Fruit fly (Drosophila melanogaster) whole organism, embryonic: ENCODE measurements around the gene Hand.
A peak's percentile ranks its signal among the peaks of the same experiment; 100 is the strongest.

ENCODE experiments used
- B-H1 ChIP-seq: fragments of 200-800 bp; sonication (Bioruptor generic); IDR thresholded peaks from 3 replicates; pipeline ENCODE4 v1.3.6; 2022; ENCODE audit warnings: missing biosample characterization, missing genetic modification characterization
- CG11247 ChIP-seq: fragments of 200-800 bp; sonication (Bioruptor generic); IDR thresholded peaks from 2 replicates; pipeline ENCODE4 v1.3.6; 2022; ENCODE audit warnings: missing biosample characterization, missing genetic modification characterization
- CG11398 ChIP-seq: fragments of 200-800 bp; sonication (Bioruptor generic); optimal IDR thresholded peaks from 2 replicates; lab custom pipeline; 2016; ENCODE audit warnings: missing biosample characterization, missing genetic modification characterization
- CG11456 ChIP-seq: fragments of 200-800 bp; sonication (Bioruptor generic); IDR thresholded peaks from 3 replicates; pipeline ENCODE4 v1.3.6; 2022; ENCODE audit warnings: missing biosample characterization, missing genetic modification characterization
- CG1233 ChIP-seq: fragments of 200-800 bp; sonication (Bioruptor generic); optimal IDR thresholded peaks from 4 replicates; lab custom pipeline; 2018; ENCODE audit warnings: missing biosample characterization, mild to moderate bottlenecking, missing genetic modification characterization
- CG13296 ChIP-seq: fragments of 200-800 bp; sonication (Bioruptor generic); optimal IDR thresholded peaks from 3 replicates; lab custom pipeline; 2018; ENCODE audit warnings: missing biosample characterization, mild to moderate bottlenecking, missing genetic modification characterization
- CG13624 ChIP-seq: fragments of 200-800 bp; sonication (Bioruptor generic); optimal IDR thresholded peaks from 2 replicates; lab custom pipeline; 2016; ENCODE audit warnings: missing biosample characterization, missing genetic modification characterization
- CG15514 ChIP-seq: fragments of 200-800 bp; sonication (Bioruptor generic); optimal IDR thresholded peaks from 3 replicates; lab custom pipeline; 2017; ENCODE audit warnings: missing biosample characterization, missing genetic modification characterization, mild to moderate bottlenecking, moderate library complexity, missing genetic modification reagents
- CG18619 ChIP-seq: fragments of 200-800 bp; sonication (Bioruptor generic); optimal IDR thresholded peaks from 3 replicates; lab custom pipeline; 2017; ENCODE audit warnings: missing biosample characterization, mild to moderate bottlenecking, missing genetic modification characterization
- CG18764 ChIP-seq: fragments of 200-800 bp; sonication (Bioruptor generic); optimal IDR thresholded peaks from 3 replicates; lab custom pipeline; 2016; ENCODE audit warnings: missing biosample characterization, missing genetic modification characterization
- CG2202 ChIP-seq: fragments of 200-800 bp; sonication (Bioruptor generic); optimal IDR thresholded peaks from 2 replicates; lab custom pipeline; 2018; ENCODE audit warnings: missing biosample characterization, mild to moderate bottlenecking, missing genetic modification characterization
- CG30020 ChIP-seq: fragments of 200-800 bp; optimal IDR thresholded peaks from 2 replicates; lab custom pipeline; 2019; ENCODE audit warnings: missing biosample characterization, mild to moderate bottlenecking, missing genetic modification characterization, moderate library complexity
- CG3065 ChIP-seq: fragments of 200-800 bp; sonication (Bioruptor generic); optimal IDR thresholded peaks from 2 replicates; lab custom pipeline; 2016; ENCODE audit warnings: missing biosample characterization, missing genetic modification characterization
- CG31365 ChIP-seq: fragments of 200-800 bp; sonication (Bioruptor generic); optimal IDR thresholded peaks from 2 replicates; lab custom pipeline; 2018; ENCODE audit warnings: missing biosample characterization, mild to moderate bottlenecking, missing genetic modification characterization
- CG33213 ChIP-seq: fragments of 200-800 bp; sonication (Bioruptor generic); optimal IDR thresholded peaks from 3 replicates; lab custom pipeline; 2016; ENCODE audit warnings: missing biosample characterization, missing genetic modification characterization
- CG3838 ChIP-seq: fragments of 200-800 bp; sonication (Bioruptor generic); optimal IDR thresholded peaks from 3 replicates; lab custom pipeline; 2016; ENCODE audit warnings: missing biosample characterization, missing genetic modification characterization
- CG43689 ChIP-seq: fragments of 200-800 bp; sonication (Bioruptor generic); IDR thresholded peaks from 2 replicates; pipeline ENCODE4 v1.3.6; 2022; ENCODE audit warnings: missing biosample characterization, missing genetic modification characterization
- CG6765 ChIP-seq: fragments of 200-800 bp; sonication (Bioruptor generic); optimal IDR thresholded peaks from 3 replicates; lab custom pipeline; 2017; ENCODE audit warnings: missing biosample characterization, mild to moderate bottlenecking, missing genetic modification characterization
- CG8388 ChIP-seq: fragments of 200-800 bp; sonication (Bioruptor generic); optimal IDR thresholded peaks from 2 replicates; lab custom pipeline; 2019; ENCODE audit warnings: missing biosample characterization, mild to moderate bottlenecking, missing genetic modification characterization, moderate library complexity
- CG8944 ChIP-seq: fragments of 200-800 bp; sonication (Bioruptor generic); optimal IDR thresholded peaks from 3 replicates; lab custom pipeline; 2016; ENCODE audit warnings: missing biosample characterization, missing genetic modification characterization
- CG9876 ChIP-seq: fragments of 200-800 bp; sonication (Bioruptor generic); optimal IDR thresholded peaks from 2 replicates; lab custom pipeline; 2016; ENCODE audit warnings: missing biosample characterization, missing genetic modification characterization
- CG9932 ChIP-seq: fragments of 200-800 bp; sonication (Bioruptor generic); IDR thresholded peaks from 2 replicates; pipeline ENCODE4 v1.3.6; 2022; ENCODE audit warnings: missing biosample characterization, missing genetic modification characterization
- Dad ChIP-seq: fragments of 200-800 bp; sonication (Bioruptor generic); optimal IDR thresholded peaks from 3 replicates; lab custom pipeline; 2016; ENCODE audit warnings: missing biosample characterization, missing genetic modification characterization
- Dbx ChIP-seq: fragments of 200-800 bp; sonication (Bioruptor generic); IDR thresholded peaks from 3 replicates; pipeline ENCODE4 v1.3.6; 2022; ENCODE audit warnings: missing biosample characterization, missing genetic modification characterization
- Ets97D ChIP-seq: fragments of 200-800 bp; sonication (Bioruptor generic); optimal IDR thresholded peaks from 3 replicates; lab custom pipeline; 2016; ENCODE audit warnings: missing biosample characterization, missing genetic modification characterization
- Hmr ChIP-seq: fragments of 200-800 bp; sonication (Bioruptor generic); optimal IDR thresholded peaks from 3 replicates; lab custom pipeline; 2017; ENCODE audit warnings: mild to moderate bottlenecking, missing biosample characterization, missing genetic modification reagents, missing genetic modification characterization
- Mes4 ChIP-seq: fragments of 200-800 bp; sonication (Bioruptor generic); optimal IDR thresholded peaks from 2 replicates; lab custom pipeline; 2016; ENCODE audit warnings: missing biosample characterization, missing genetic modification characterization
- Optix ChIP-seq: fragments of 200-800 bp; sonication (Bioruptor generic); IDR thresholded peaks from 3 replicates; pipeline ENCODE4 v1.3.6; 2022; ENCODE audit warnings: missing biosample characterization, missing genetic modification characterization
- Poxn ChIP-seq: fragments of 200-800 bp; sonication (Bioruptor generic); IDR thresholded peaks from 2 replicates; pipeline ENCODE4 v1.3.6; 2022; ENCODE audit warnings: missing biosample characterization, missing genetic modification characterization
- Rfx ChIP-seq: fragments of 200-800 bp; sonication (Bioruptor generic); IDR thresholded peaks from 2 replicates; pipeline ENCODE4 v1.3.6; 2022; ENCODE audit warnings: missing biosample characterization, missing genetic modification characterization
- Taf1 ChIP-seq: fragments of 200-800 bp; sonication (Bioruptor generic); IDR thresholded peaks from 2 replicates; pipeline ENCODE4 v1.3.6; 2022; ENCODE audit warnings: missing biosample characterization, missing genetic modification characterization
- ap ChIP-seq: fragments of 200-800 bp; sonication (Bioruptor generic); IDR thresholded peaks from 2 replicates; pipeline ENCODE4 v1.3.6; 2022; ENCODE audit warnings: missing biosample characterization, missing genetic modification characterization
- ara ChIP-seq: fragments of 200-800 bp; sonication (Bioruptor generic); IDR thresholded peaks from 2 replicates; pipeline ENCODE4 v1.3.6; 2022; ENCODE audit warnings: missing biosample characterization, missing genetic modification characterization
- ato ChIP-seq: fragments of 200-800 bp; sonication (Bioruptor generic); IDR thresholded peaks from 2 replicates; pipeline ENCODE4 v1.3.6; 2022; ENCODE audit warnings: missing biosample characterization, missing genetic modification characterization; ENCODE audit not compliant: partially characterized antibody
- cas ChIP-seq: fragments of 200-800 bp; sonication (Bioruptor generic); IDR thresholded peaks from 2 replicates; pipeline ENCODE4 v1.3.6; 2022; ENCODE audit warnings: missing biosample characterization, missing genetic modification characterization
- chm ChIP-seq: fragments of 200-800 bp; sonication (Bioruptor generic); IDR thresholded peaks from 2 replicates; pipeline ENCODE4 v1.3.6; 2022; ENCODE audit warnings: missing biosample characterization, missing genetic modification characterization
- fd64A ChIP-seq: fragments of 200-800 bp; sonication (Bioruptor generic); optimal IDR thresholded peaks from 3 replicates; lab custom pipeline; 2018; ENCODE audit warnings: missing biosample characterization, mild to moderate bottlenecking, missing genetic modification characterization
- ftz-f1 ChIP-seq: fragments of 200-800 bp; sonication (Bioruptor generic); optimal IDR thresholded peaks from 2 replicates; lab custom pipeline; 2016; ENCODE audit warnings: missing biosample characterization, missing genetic modification characterization
- gcm2 ChIP-seq: fragments of 200-800 bp; sonication (Bioruptor generic); optimal IDR thresholded peaks from 2 replicates; lab custom pipeline; 2016; ENCODE audit warnings: missing biosample characterization, missing genetic modification characterization
- jigr1 ChIP-seq: fragments of 200-800 bp; sonication (Bioruptor generic); IDR thresholded peaks from 3 replicates; pipeline ENCODE4 v1.3.6; 2022; ENCODE audit warnings: missing biosample characterization, missing genetic modification characterization
- mld ChIP-seq: fragments of 200-800 bp; sonication (Bioruptor generic); IDR thresholded peaks from 3 replicates; pipeline ENCODE4 v1.3.6; 2022; ENCODE audit warnings: missing biosample characterization, missing genetic modification characterization; ENCODE audit not compliant: partially characterized antibody
- odd ChIP-seq: fragments of 200-800 bp; sonication (Bioruptor generic); optimal IDR thresholded peaks from 2 replicates; lab custom pipeline; 2017; ENCODE audit warnings: missing biosample characterization, mild to moderate bottlenecking, missing genetic modification characterization
- prd ChIP-seq, 3 experiments: fragments of >200 bp in 2 of 3; fragments of 200-800 bp in 1 of 3; sonication (Bioruptor generic) in 1 of 3; optimal IDR thresholded peaks in 2 of 3; IDR thresholded peaks in 1 of 3; 2 replicates in 2 of 3; 3 replicates in 1 of 3; pipeline versions ENCODE4 v1.3.6 to Lab custom; 2017 to 2022; ENCODE audit warnings: missing biosample characterization in 1 of 3, missing genetic modification characterization in 1 of 3
- pros ChIP-seq: fragments of 200-800 bp; sonication (Bioruptor generic); optimal IDR thresholded peaks from 3 replicates; lab custom pipeline; 2019; ENCODE audit warnings: missing biosample characterization, mild to moderate bottlenecking, missing genetic modification characterization, moderate library complexity
- repo ChIP-seq: fragments of 200-800 bp; sonication (Bioruptor generic); optimal IDR thresholded peaks from 2 replicates; lab custom pipeline; 2016; ENCODE audit warnings: missing biosample characterization, missing genetic modification characterization
- slbo ChIP-seq: fragments of 200-800 bp; sonication (Bioruptor generic); IDR thresholded peaks from 2 replicates; pipeline ENCODE4 v1.3.6; 2022; ENCODE audit warnings: missing biosample characterization, missing genetic modification characterization
- tio ChIP-seq: fragments of 200-800 bp; sonication (Bioruptor generic); optimal IDR thresholded peaks from 2 replicates; lab custom pipeline; 2017; ENCODE audit warnings: missing biosample characterization, missing genetic modification characterization, inconsistent platforms
- vfl ChIP-seq: fragments of 200-800 bp; sonication (Bioruptor generic); optimal IDR thresholded peaks from 2 replicates; lab custom pipeline; 2016; ENCODE audit warnings: missing biosample characterization, missing genetic modification characterization
- vnd ChIP-seq: fragments of 200-800 bp; sonication (Bioruptor generic); IDR thresholded peaks from 3 replicates; pipeline ENCODE4 v1.3.6; 2022; ENCODE audit warnings: missing biosample characterization, missing genetic modification characterization; ENCODE audit not compliant: partially characterized antibody
- zen2 ChIP-seq: fragments of 200-800 bp; sonication (Bioruptor generic); IDR thresholded peaks from 3 replicates; pipeline ENCODE4 v1.3.6; 2022; ENCODE audit warnings: missing biosample characterization, missing genetic modification characterization; ENCODE audit not compliant: partially characterized antibody

Hand gene

DNA sequence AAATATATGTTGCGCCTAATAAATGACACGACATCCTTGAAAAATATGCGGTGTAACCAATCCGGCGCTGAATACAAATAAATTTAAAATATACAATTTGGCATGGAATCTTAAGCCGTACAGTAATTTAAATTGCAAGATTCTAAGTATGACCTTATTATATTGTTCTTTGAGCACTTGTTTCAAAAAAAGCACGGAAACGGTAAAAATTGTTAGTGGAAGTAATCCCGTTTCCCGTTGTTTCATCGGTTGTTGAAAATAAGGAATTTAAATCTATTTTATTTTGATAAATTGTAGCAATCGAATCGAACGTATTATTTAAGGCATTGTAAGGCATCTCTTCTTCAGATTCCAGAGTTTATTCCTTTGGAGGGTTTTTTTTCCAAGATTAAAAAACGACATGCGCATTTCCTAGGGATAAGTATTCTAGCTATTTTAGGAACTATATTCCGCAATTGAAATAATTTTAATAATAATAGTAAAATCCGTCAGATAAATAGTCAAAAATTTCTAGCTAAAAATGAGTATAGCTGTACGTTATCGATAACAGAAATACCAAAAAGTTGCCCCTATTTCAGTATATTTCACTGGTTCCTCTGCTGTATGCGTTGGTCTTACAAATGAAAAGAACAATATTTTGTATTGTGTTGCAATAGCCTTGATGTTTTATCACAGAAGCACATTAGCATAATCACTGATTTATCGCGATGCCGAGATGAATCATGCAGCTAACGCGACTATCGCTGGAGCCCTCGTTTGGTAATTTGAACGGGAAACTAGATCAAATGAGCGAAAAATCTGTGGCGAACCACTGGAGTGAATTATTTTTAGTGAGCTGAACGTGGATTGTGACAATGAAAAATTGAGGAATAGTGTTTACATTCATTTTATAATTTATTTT lies 38.2 kb upstream of the Hand start, which contains the start of gene GATAd (continued):
- TF ChIP-seq CG8944 (GFP tag; lab: Kevin White, UChicago) (no peak), ftz-f1 (peak; percentile 61), ap (GFP tag; lab: Robert Waterston, UW) (no peak), CG18764 (GFP tag; lab: Kevin White, UChicago) (no peak), CG6765 (GFP tag; lab: Kevin White, UChicago) (no peak), CG3838 (GFP tag; lab: Kevin White, UChicago) (no peak), CG3065 (GFP tag; lab: Kevin White, UChicago) (no peak), ara (GFP tag; lab: Robert Waterston, UW) (no peak), CG2202 (tag; lab: Kevin White, UChicago) (no peak), CG15514 (peak; percentile 99), Dad (GFP tag; lab: Kevin White, UChicago) (no peak), CG9932 (0 out of 2 replicates have a peak, but pooled peaks have one; percentile 26), prd (optimal IDR thresholded peaks at IDR 0.05; lab: Kevin White, UChicago) (no peak), prd (GFP tag; IDR thresholded peaks at IDR 0.05; lab: Robert Waterston, UW) (no peak), zen2 (GFP tag; lab: Robert Waterston, UW) (no peak; the same call in 2 of the 3 replicates), Poxn (GFP tag; lab: Robert Waterston, UW) (no peak), Optix (GFP tag; lab: Robert Waterston, UW) (no peak), vfl (GFP tag; lab: Kevin White, UChicago) (no peak), chm (GFP tag; lab: Robert Waterston, UW) (no peak; the same call in 1 of the 2 replicates), Rfx (GFP tag; lab: Robert Waterston, UW) (no peak), tio (no peak), CG30020 (tag; lab: Kevin White, UChicago) (peak; percentile 95), Dbx (GFP tag; lab: Robert Waterston, UW) (no peak), CG8388 (no peak), CG1233 (GFP tag; lab: Kevin White, UChicago) (no peak), mld (GFP tag; lab: Robert Waterston, UW) (no peak), jigr1 (GFP tag; lab: Robert Waterston, UW) (no peak), Taf1 (GFP tag; lab: Robert Waterston, UW) (no peak), CG13296 (GFP tag; lab: Kevin White, UChicago) (no peak), CG43689 (no peak), fd64A (GFP tag; lab: Kevin White, UChicago) (no peak), CG11247 (GFP tag; lab: Robert Waterston, UW) (no peak), pros (GFP tag; lab: Kevin White, UChicago) (no peak), CG11398 (GFP tag; lab: Kevin White, UChicago) (no peak), Hmr (GFP tag; lab: Kevin White, UChicago) (no peak), CG33213 (GFP tag; lab: Kevin White, UChicago) (no peak), Mes4 (GFP tag; lab: Kevin White, UChicago) (no peak), Ets97D (GFP tag; lab: Kevin White, UChicago) (no peak), CG9876 (no peak), vnd (GFP tag; lab: Robert Waterston, UW) (no peak), cas (no peak), gcm2 (no peak), B-H1 (GFP tag; lab: Robert Waterston, UW) (no peak), slbo (GFP tag; lab: Robert Waterston, UW) (no peak), CG31365 (no peak), repo (GFP tag; lab: Kevin White, UChicago) (no peak), CG18619 (GFP tag; lab: Kevin White, UChicago) (no peak), CG13624 (GFP tag; lab: Kevin White, UChicago) (no peak), CG11456 (GFP tag; lab: Robert Waterston, UW) (no peak), odd (GFP tag; lab: Kevin White, UChicago) (no peak), ato (GFP tag; lab: Robert Waterston, UW) (no peak)
